Fruit fly (Drosophila melanogaster): ENCODE data around the gene CG17597.

DNA sequence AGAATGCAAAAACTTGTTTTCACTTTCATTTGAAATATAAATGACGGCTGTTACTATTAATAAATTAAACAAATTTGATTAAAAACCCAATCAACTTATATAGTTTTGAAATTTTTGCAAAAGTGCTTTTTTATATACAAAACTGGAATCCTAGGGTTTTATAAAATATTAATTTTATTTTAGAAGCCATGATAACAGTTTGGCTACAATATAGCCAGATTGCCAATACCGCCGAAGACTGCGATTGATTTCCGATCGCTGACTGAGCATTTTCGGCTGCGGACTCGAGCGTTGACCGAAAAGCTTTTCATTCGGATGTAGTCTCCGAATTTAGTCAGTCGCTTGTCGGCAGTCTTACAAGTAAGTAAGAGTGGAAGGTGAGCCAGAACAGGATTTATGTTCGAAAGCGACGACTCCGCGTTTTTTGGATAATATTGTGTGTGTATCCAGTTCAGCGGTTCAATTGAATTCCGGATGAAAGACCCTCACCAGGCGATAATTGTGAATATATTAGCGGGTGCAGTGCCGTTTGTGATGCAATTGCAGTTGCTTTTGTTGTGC is 7.6 kb downstream of the CG17597 start, which contains the start of gene Ugt36D1:
- TF ChIP-seq psq (GFP tag; optimal IDR thresholded peaks at IDR 0.05) (no peak), repo (GFP tag; optimal IDR thresholded peaks at IDR 0.05) (no peak), CG8359 (GFP tag; optimal IDR thresholded peaks at IDR 0.05; ENCODE audit: borderline replicate concordance) (no peak), shn (GFP tag; optimal IDR thresholded peaks at IDR 0.05) (no peak), CG15479 (GFP tag; optimal IDR thresholded peaks at IDR 0.05) (no peak), ham (GFP tag; IDR thresholded peaks at IDR 0.05) (no peak), Nf-YC (tag; optimal IDR thresholded peaks at IDR 0.05) (no peak), nerfin-1 (tag; optimal IDR thresholded peaks at IDR 0.05) (no peak)

Data from whole organism, embryonic.